Worm (Caenorhabditis elegans) whole organism, L2 larva: ENCODE results near the gene F46G10.4.

Experiments used
- mbf-1 ChIP-seq: sonication (generic microtip); optimal IDR thresholded peaks from 2 replicates; lab custom pipeline; 2017; ENCODE audit warnings: missing biosample characterization, missing genetic modification characterization
- nhr-10 ChIP-seq: sonication (generic microtip); optimal IDR thresholded peaks from 2 replicates; lab custom pipeline; 2017; ENCODE audit warnings: missing biosample characterization, missing genetic modification characterization
- nhr-25 ChIP-seq: fragments of 150-350 bp; sonication (generic microtip); optimal IDR thresholded peaks from 3 replicates; lab custom pipeline; 2014; ENCODE audit warnings: missing biosample characterization, missing genetic modification characterization

ce11 chrX:13286533-13286932 lies 47.3 kb upstream of the F46G10.4 start, which contains the start of gene R04D3.2:
- TF ChIP-seq mbf-1 (tag; lab: Kevin White, UChicago): no peak
- TF ChIP-seq nhr-25 (tag; lab: Kevin White, UChicago): no peak
- TF ChIP-seq nhr-10 (tag; lab: Kevin White, UChicago): no peak
